Worm (Caenorhabditis elegans) whole organism, young adult: Measurements from ENCODE around the gene K03H1.7.
A peak's percentile ranks its signal among the peaks of the same experiment; 100 is the strongest.

Source experiments
- B0019.2 ChIP-seq: fragments of 200-800 bp; sonication (Bioruptor generic); conservative IDR thresholded peaks from 2 replicates; pipeline ENCODE4 v1.3.6; 2022; ENCODE audit warnings: missing genetic modification reagents, missing genetic modification characterization, missing compliant biosample characterization
- B0035.1 ChIP-seq: sonication (generic microtip); optimal IDR thresholded peaks from 2 replicates; lab custom pipeline; 2016; ENCODE audit warnings: missing genetic modification characterization, mild to moderate bottlenecking, missing compliant biosample characterization, missing genotype, missing genetic modification reagents
- B0336.3 ChIP-seq: fragments of 200-800 bp; sonication (Bioruptor generic); IDR thresholded peaks from 2 replicates; pipeline ENCODE4 v1.3.6; 2022; ENCODE audit warnings: missing genetic modification characterization, missing compliant biosample characterization
- F22D6.2 ChIP-seq: sonication (generic microtip); optimal IDR thresholded peaks from 2 replicates; lab custom pipeline; 2016; ENCODE audit warnings: mild to moderate bottlenecking, missing genetic modification characterization, missing compliant biosample characterization
- F23B12.7 ChIP-seq: sonication (generic microtip); optimal IDR thresholded peaks from 2 replicates; lab custom pipeline; 2017; ENCODE audit warnings: missing genetic modification characterization, mild to moderate bottlenecking, missing compliant biosample characterization, antibody characterized with exemption, moderate library complexity; ENCODE audit not compliant: insufficient read depth
- Y95B8A.8 ChIP-seq: fragments of 200-800 bp; sonication (Bioruptor generic); IDR thresholded peaks from 2 replicates; pipeline ENCODE4 v1.3.6; 2022; ENCODE audit warnings: missing genetic modification reagents, missing genetic modification characterization, missing compliant biosample characterization
- ama-1 ChIP-seq, 3 experiments: fragments of 150-350 bp in 1 of 3; sonication (generic microtip) in 2 of 3; optimal IDR thresholded peaks; 2 replicates each; lab custom pipeline; 2014 to 2018; ENCODE audit warnings: missing biosample characterization in 2 of 3, missing genetic modification characterization in 2 of 3, missing genetic modification reagents in 2 of 3
- aptf-3 ChIP-seq: fragments of 200-800 bp; sonication (Bioruptor generic); IDR thresholded peaks from 2 replicates; pipeline ENCODE4 v1.3.6; 2022; ENCODE audit warnings: missing genetic modification characterization, missing compliant biosample characterization
- attf-5 ChIP-seq: fragments of 200-800 bp; sonication (Bioruptor generic); optimal IDR thresholded peaks from 2 replicates; lab custom pipeline; 2018; ENCODE audit warnings: mild to moderate bottlenecking, missing genetic modification characterization, missing compliant biosample characterization
- bed-1 ChIP-seq: fragments of 200-800 bp; sonication (Bioruptor generic); IDR thresholded peaks from 2 replicates; pipeline ENCODE4 v1.3.6; 2022; ENCODE audit warnings: missing genetic modification reagents, missing genetic modification characterization, missing compliant biosample characterization
- bed-2 ChIP-seq: fragments of 200-800 bp; sonication (Bioruptor generic); IDR thresholded peaks from 2 replicates; pipeline ENCODE4 v1.3.6; 2022; ENCODE audit warnings: missing genetic modification reagents, missing genetic modification characterization, missing compliant biosample characterization
- cebp-1 ChIP-seq, 2 experiments: fragments of 200-800 bp in 1 of 2; sonication (Bioruptor generic) in 1 of 2; sonication (generic microtip) in 1 of 2; IDR thresholded peaks in 1 of 2; optimal IDR thresholded peaks in 1 of 2; 2 replicates each; pipeline versions ENCODE4 v1.3.6 to Lab custom; 2017 to 2022; ENCODE audit warnings: missing compliant biosample characterization in 2 of 2, missing genetic modification characterization in 2 of 2, mild to moderate bottlenecking in 1 of 2, missing genetic modification reagents in 1 of 2, moderate library complexity in 1 of 2
- chd-7 ChIP-seq: sonication (generic microtip); optimal IDR thresholded peaks from 2 replicates; lab custom pipeline; 2016; ENCODE audit warnings: mild to moderate bottlenecking, missing genetic modification characterization, moderate library complexity, missing compliant biosample characterization
- die-1 ChIP-seq: sonication (generic microtip); optimal IDR thresholded peaks from 2 replicates; lab custom pipeline; 2016; ENCODE audit warnings: missing genotype, mild to moderate bottlenecking, missing genetic modification characterization, missing compliant biosample characterization
- egl-18 ChIP-seq: fragments of 200-800 bp; sonication (Bioruptor generic); IDR thresholded peaks from 2 replicates; pipeline ENCODE4 v1.3.6; 2022; ENCODE audit warnings: missing genetic modification reagents, missing genetic modification characterization, missing compliant biosample characterization
- hmg-1.2 ChIP-seq: fragments of 200-800 bp; sonication (Bioruptor generic); IDR thresholded peaks from 2 replicates; pipeline ENCODE4 v1.3.6; 2022; ENCODE audit warnings: missing genetic modification reagents, missing genetic modification characterization, missing compliant biosample characterization
- lin-35 ChIP-seq, 3 experiments: fragments of 150-350 bp in 2 of 3; sonication (generic microtip) in 1 of 3; optimal IDR thresholded peaks; 2 replicates each; lab custom pipeline; 2014 to 2018; ENCODE audit warnings: missing biosample characterization in 3 of 3, missing genetic modification characterization in 3 of 3, missing genetic modification reagents in 3 of 3
- mcd-1 ChIP-seq: fragments of 200-800 bp; sonication (Bioruptor generic); IDR thresholded peaks from 2 replicates; pipeline ENCODE4 v1.3.6; 2022; ENCODE audit warnings: missing genetic modification reagents, missing genetic modification characterization, missing compliant biosample characterization
- mes-4 ChIP-seq: sonication (generic microtip); optimal IDR thresholded peaks from 2 replicates; lab custom pipeline; 2016; ENCODE audit warnings: missing genotype, missing genetic modification characterization, missing compliant biosample characterization
- nfya-1 ChIP-seq: sonication (generic microtip); optimal IDR thresholded peaks from 2 replicates; lab custom pipeline; 2017; ENCODE audit warnings: antibody characterized with exemption, missing compliant biosample characterization, missing genetic modification characterization, borderline replicate concordance; ENCODE audit not compliant: insufficient read depth
- nhr-120 ChIP-seq: fragments of 200-800 bp; sonication (Bioruptor generic); IDR thresholded peaks from 2 replicates; pipeline ENCODE4 v1.3.6; 2022; ENCODE audit warnings: missing genetic modification characterization, missing compliant biosample characterization
- nhr-27 ChIP-seq: fragments of 200-800 bp; sonication (Bioruptor generic); optimal IDR thresholded peaks from 2 replicates; lab custom pipeline; 2018; ENCODE audit warnings: mild to moderate bottlenecking, missing genetic modification characterization, moderate library complexity, missing compliant biosample characterization
- nhr-80 ChIP-seq: sonication (generic microtip); optimal IDR thresholded peaks from 2 replicates; lab custom pipeline; 2016; ENCODE audit warnings: missing genetic modification characterization, missing compliant biosample characterization
- rpc-1 ChIP-seq, 2 experiments: fragments of 150-350 bp in 1 of 2; sonication (generic microtip) in 1 of 2; optimal IDR thresholded peaks; 2 replicates each; lab custom pipeline; 2014 to 2018; ENCODE audit warnings: missing biosample characterization in 1 of 2, missing genetic modification characterization in 1 of 2, missing genetic modification reagents in 1 of 2, missing genotype in 1 of 2
- snpc-1.3 ChIP-seq: sonication (generic microtip); optimal IDR thresholded peaks from 2 replicates; lab custom pipeline; 2017; ENCODE audit warnings: missing genetic modification characterization, mild to moderate bottlenecking, missing compliant biosample characterization, antibody characterized with exemption, moderate library complexity, missing genotype, missing genetic modification reagents; ENCODE audit not compliant: insufficient read depth
- sptf-2 ChIP-seq: fragments of 200-800 bp; sonication (Bioruptor generic); optimal IDR thresholded peaks from 2 replicates; lab custom pipeline; 2018; ENCODE audit warnings: mild to moderate bottlenecking, missing genetic modification characterization, missing compliant biosample characterization
- ztf-22 ChIP-seq: fragments of 200-800 bp; sonication (Bioruptor generic); optimal IDR thresholded peaks from 2 replicates; lab custom pipeline; 2018; ENCODE audit warnings: mild to moderate bottlenecking, missing genetic modification characterization, moderate library complexity, missing compliant biosample characterization

Gene K03H1.7

DNA sequence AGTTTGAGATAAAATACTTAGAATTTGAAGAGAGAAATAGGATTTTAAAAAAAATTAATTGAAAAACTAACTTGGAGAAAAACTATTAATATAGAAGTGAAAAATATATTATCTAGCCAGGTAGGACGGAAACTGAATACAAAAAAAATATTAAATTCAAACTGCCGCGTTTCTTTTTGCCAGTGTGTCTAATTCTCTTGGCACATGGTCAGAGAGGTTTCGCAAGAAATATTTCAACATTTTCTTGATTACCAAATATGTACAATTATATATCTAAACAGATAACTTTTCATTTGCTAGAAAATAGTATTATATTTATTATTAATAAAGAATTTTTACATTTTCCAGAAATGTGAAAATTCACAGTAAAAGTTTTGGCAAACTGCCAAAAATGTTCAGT is 34.7 kb upstream of the K03H1.7 start:
- TF ChIP-seq cebp-1 (GFP tag; IDR thresholded peaks at IDR 0.05; lab: Robert Waterston, UW) (peak; percentile 80; the same call in 1 of the 2 replicates), cebp-1 (tag; optimal IDR thresholded peaks at IDR 0.05; lab: Kevin White, UChicago) (peak; percentile 93), bed-1 (GFP tag; lab: Robert Waterston, UW) (no peak), rpc-1 (optimal IDR thresholded peaks at IDR 0.05; lab: Kevin White, UChicago) (no peak), rpc-1 (tag; optimal IDR thresholded peaks at IDR 0.05; lab: Kevin White, UChicago) (no peak), lin-35 (GFP tag; optimal IDR thresholded peaks at IDR 0.05; lab: Kevin White, UChicago) (peak in 1 of 3 experiments; percentile 43)

- TF ChIP-seq mes-4 (tag; lab: Kevin White, UChicago) (no peak), nhr-80 (tag; lab: Kevin White, UChicago) (peak; percentile 37), F22D6.2 (tag; lab: Kevin White, UChicago) (no peak)
Observed at ce11 chrIII:9912998-9913397, 34.2 kb upstream of the K03H1.7 start.

- TF ChIP-seq sptf-2 (GFP tag; lab: Kevin White, UChicago) (no peak), cebp-1 (GFP tag; IDR thresholded peaks at IDR 0.05; lab: Robert Waterston, UW) (peak; percentile 95), cebp-1 (tag; optimal IDR thresholded peaks at IDR 0.05; lab: Kevin White, UChicago) (peak; percentile 95), snpc-1.3 (tag; lab: Kevin White, UChicago) (no peak), nhr-120 (GFP tag; lab: Robert Waterston, UW) (no peak), ztf-22 (no peak), nfya-1 (tag; lab: Kevin White, UChicago) (no peak), nhr-80 (tag; lab: Kevin White, UChicago) (peak; percentile 69), aptf-3 (GFP tag; lab: Robert Waterston, UW) (no peak), hmg-1.2 (GFP tag; lab: Robert Waterston, UW) (no peak), B0035.1 (tag; lab: Kevin White, UChicago) (no peak), bed-2 (GFP tag; lab: Robert Waterston, UW) (no peak), die-1 (tag; lab: Kevin White, UChicago) (no peak), nhr-27 (no peak), chd-7 (tag; lab: Kevin White, UChicago) (no peak), F23B12.7 (tag; lab: Kevin White, UChicago) (no peak), egl-18 (GFP tag; lab: Robert Waterston, UW) (no peak)
Observed at ce11 chrIII:9913722-9914121, 33.5 kb upstream of the K03H1.7 start, which contains the start of gene cbp-3. cbp-3 (plus strand) TSS chrIII:9913993.

- no peak for TF ChIP-seq mcd-1 (GFP tag; lab: Robert Waterston, UW)
Observed at ce11 chrIII:9920764-9921163, 26.4 kb upstream of the K03H1.7 start, which contains the start of gene F40F12.3. F40F12.3 (minus strand) TSS chrIII:9920864.

DNA sequence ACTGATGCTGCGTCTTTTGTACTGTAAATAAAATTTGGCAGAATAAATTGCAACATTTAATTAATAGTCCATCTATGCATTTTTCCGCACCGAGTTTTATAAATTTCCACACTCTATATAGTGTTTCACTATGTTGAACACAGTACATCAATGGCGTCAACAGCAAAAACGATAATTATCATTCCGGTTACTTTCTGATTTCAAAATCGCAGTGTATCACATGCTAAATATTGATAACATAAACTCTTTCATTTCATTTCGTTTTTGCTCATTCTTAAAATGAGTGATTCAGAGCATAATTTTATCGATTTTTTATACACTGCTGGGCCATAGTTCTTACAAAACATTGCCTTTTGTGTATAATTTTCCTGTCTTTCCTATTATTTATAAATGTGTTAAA is 24.9 kb upstream of the K03H1.7 start:
- TF ChIP-seq B0035.1 (tag; lab: Kevin White, UChicago), result no peak
- TF ChIP-seq B0336.3 (GFP tag; lab: Robert Waterston, UW), result no peak
- no peak for TF ChIP-seq cebp-1 (GFP tag; IDR thresholded peaks at IDR 0.05; lab: Robert Waterston, UW)
- TF ChIP-seq cebp-1 (tag; optimal IDR thresholded peaks at IDR 0.05; lab: Kevin White, UChicago), result peak; percentile 50
- peak; percentile 57 for TF ChIP-seq nhr-80 (tag; lab: Kevin White, UChicago)

ce11 chrIII:9922874-9923273 is 24.3 kb upstream of the K03H1.7 start, which contains the start of gene cbp-2:
cbp-2 (plus strand) TSS chrIII:9923174.
- no peak for TF ChIP-seq attf-5 (GFP tag; lab: Kevin White, UChicago)
- TF ChIP-seq Y95B8A.8 (GFP tag; lab: Robert Waterston, UW), result no peak
- no peak for TF ChIP-seq ama-1 (optimal IDR thresholded peaks at IDR 0.05; lab: Kevin White, UChicago)
- no peak for TF ChIP-seq ama-1 (GFP tag; optimal IDR thresholded peaks at IDR 0.05; lab: Kevin White, UChicago)
- TF ChIP-seq B0019.2 (GFP tag; lab: Robert Waterston, UW), result no peak
